Worm (Caenorhabditis elegans): ENCODE results near the gene cku-80.
A peak's percentile ranks its signal among the peaks of the same experiment; 100 is the strongest.

Gene cku-80

DNA sequence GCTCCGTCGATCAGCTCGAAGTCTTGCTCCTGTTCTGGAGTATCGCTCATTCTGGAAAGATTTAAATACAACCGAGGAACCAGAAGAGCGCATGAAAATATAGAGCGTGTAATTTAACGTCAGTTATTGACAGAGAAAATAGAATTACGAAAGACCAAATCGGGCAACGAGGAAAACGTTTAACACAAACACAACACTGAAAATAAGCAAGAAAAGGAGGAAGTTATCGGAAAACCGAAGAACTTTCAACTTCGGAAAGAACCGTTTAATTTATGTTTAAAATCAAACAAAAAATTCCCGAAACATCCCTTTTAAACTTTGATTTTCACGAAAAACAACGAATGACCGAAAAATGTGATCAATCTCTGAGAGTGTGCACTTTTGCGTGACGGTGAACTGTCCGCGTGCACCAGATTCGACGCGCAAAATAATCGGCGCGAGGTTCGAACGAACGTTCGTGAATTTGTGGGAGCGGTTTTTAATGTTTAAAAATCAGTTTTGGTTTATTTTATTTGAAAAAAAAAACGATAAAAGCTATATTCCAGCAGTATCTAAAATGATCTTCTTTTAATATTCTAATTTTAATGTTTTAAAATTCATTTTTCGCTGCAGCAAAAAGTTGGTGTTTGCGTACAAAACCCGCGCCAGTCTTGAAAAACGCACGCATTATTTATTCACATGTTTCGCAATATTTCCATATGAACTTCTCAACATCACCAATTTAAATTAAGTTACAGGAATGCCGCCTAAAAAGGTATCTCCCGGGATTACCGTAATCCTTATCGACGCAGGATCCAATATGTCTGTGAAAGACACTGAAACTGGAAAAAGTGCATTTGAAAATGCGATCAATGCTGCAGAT lies at the start of gene cku-80, which contains the start of gene R07E5.7:
Gene cku-80 (plus strand): TSS at position 732 of the 862 bp plus-strand sequence.
Gene R07E5.7 (minus strand): TSS at position 51 of the 862 bp plus-strand sequence.
- TF ChIP-seq lin-15B (tag; optimal IDR thresholded peaks at IDR 0.05) (peak; percentile 75), sea-2 (GFP tag; optimal IDR thresholded peaks at IDR 0.05) (no peak), egl-27 (tag; optimal IDR thresholded peaks at IDR 0.05) (no peak), ztf-4 (tag; optimal IDR thresholded peaks at IDR 0.05) (no peak), fkh-10 (GFP tag; optimal IDR thresholded peaks at IDR 0.05) (no peak), R02D3.7 (tag; optimal IDR thresholded peaks at IDR 0.05) (peak; percentile 26), ceh-16 (tag; optimal IDR thresholded peaks at IDR 0.05) (no peak), tbx-2 (tag; optimal IDR thresholded peaks at IDR 0.05) (no peak), nhr-11 (tag; optimal IDR thresholded peaks at IDR 0.05) (no peak), jun-1 (tag; optimal IDR thresholded peaks at IDR 0.05) (no peak), nhr-76 (tag; optimal IDR thresholded peaks at IDR 0.05) (no peak), mml-1 (tag; optimal IDR thresholded peaks at IDR 0.05) (no peak), zag-1 (tag; optimal IDR thresholded peaks at IDR 0.05) (no peak), skn-1 (tag; optimal IDR thresholded peaks at IDR 0.05) (peak; percentile 29), pha-4 (tag; optimal IDR thresholded peaks at IDR 0.05) (peak; percentile 55), nhr-43 (tag; optimal IDR thresholded peaks at IDR 0.05; ENCODE audit: poor library complexity, severe bottlenecking) (peak; percentile 28), aly-2 (tag; optimal IDR thresholded peaks at IDR 0.05) (no peak), eor-1 (tag; optimal IDR thresholded peaks at IDR 0.05) (no peak), nhr-67 (tag; optimal IDR thresholded peaks at IDR 0.05) (no peak), ZK546.5 (tag; optimal IDR thresholded peaks at IDR 0.05) (no peak), ceh-82 (tag; optimal IDR thresholded peaks at IDR 0.05) (no peak), nhr-12 (tag; optimal IDR thresholded peaks at IDR 0.05) (no peak), nhr-77 (tag; optimal IDR thresholded peaks at IDR 0.05) (no peak), hmg-11 (tag; optimal IDR thresholded peaks at IDR 0.05) (peak; percentile 50), elt-1 (tag; optimal IDR thresholded peaks at IDR 0.05) (no peak), snpc-4 (tag; optimal IDR thresholded peaks at IDR 0.05) (peak; percentile 60), elt-3 (tag; optimal IDR thresholded peaks at IDR 0.05) (no peak), mdl-1 (tag; optimal IDR thresholded peaks at IDR 0.05) (no peak), egl-5 (tag; optimal IDR thresholded peaks at IDR 0.05) (no peak), fkh-2 (tag; optimal IDR thresholded peaks at IDR 0.05) (no peak), nhr-23 (tag; optimal IDR thresholded peaks at IDR 0.05) (peak; percentile 66), fos-1 (tag; optimal IDR thresholded peaks at IDR 0.05) (no peak), nhr-25 (tag; optimal IDR thresholded peaks at IDR 0.05) (peak; percentile 15), ceh-28 (tag; optimal IDR thresholded peaks at IDR 0.05) (no peak), daf-12 (tag; optimal IDR thresholded peaks at IDR 0.05) (no peak), pqm-1 (tag; optimal IDR thresholded peaks at IDR 0.05) (no peak), nhr-28 (tag; optimal IDR thresholded peaks at IDR 0.05) (no peak), lin-39 (tag; optimal IDR thresholded peaks at IDR 0.05) (no peak), ama-1 (optimal IDR thresholded peaks at IDR 0.05) (peak; percentile 17), unc-39 (tag; optimal IDR thresholded peaks at IDR 0.05) (no peak), ceh-9 (tag; optimal IDR thresholded peaks at IDR 0.05) (no peak), nfya-1 (tag; optimal IDR thresholded peaks at IDR 0.05; ENCODE audit: insufficient read depth) (peak; percentile 65), nhr-237 (tag; optimal IDR thresholded peaks at IDR 0.05) (no peak), ztf-11 (tag; optimal IDR thresholded peaks at IDR 0.05) (no peak), unc-62 (GFP tag; optimal IDR thresholded peaks at IDR 0.05) (no peak), elt-2 (tag; optimal IDR thresholded peaks at IDR 0.05) (peak; percentile 50), lsy-12 (tag; optimal IDR thresholded peaks at IDR 0.05) (no peak)
